Worm (Caenorhabditis elegans) whole organism, mixed stage, embryonic: ENCODE data around the gene kbp-2.

Source experiments
- M03D4.4 ChIP-seq: sonication (generic microtip); optimal IDR thresholded peaks from 2 replicates; lab custom pipeline; 2017; ENCODE audit warnings: mild to moderate bottlenecking, missing genetic modification characterization, missing compliant biosample characterization
- bed-3 ChIP-seq: fragments of 200-800 bp; sonication (Bioruptor generic); optimal IDR thresholded peaks from 3 replicates; lab custom pipeline; 2018; ENCODE audit warnings: mild to moderate bottlenecking, missing genetic modification characterization, moderate library complexity, missing compliant biosample characterization
- blmp-1 ChIP-seq: fragments of 150-350 bp; optimal IDR thresholded peaks from 2 replicates; lab custom pipeline; 2014; ENCODE audit warnings: missing biosample characterization, missing genetic modification characterization
- ceh-43 ChIP-seq: fragments of 200-800 bp; sonication (Bioruptor generic); optimal IDR thresholded peaks from 2 replicates; lab custom pipeline; 2018; ENCODE audit warnings: mild to moderate bottlenecking, missing genetic modification characterization, moderate library complexity, missing compliant biosample characterization
- ceh-83 ChIP-seq: fragments of 200-800 bp; sonication (Bioruptor generic); optimal IDR thresholded peaks from 2 replicates; lab custom pipeline; 2018; ENCODE audit warnings: mild to moderate bottlenecking, missing genetic modification characterization, missing compliant biosample characterization
- ces-1 ChIP-seq: fragments of 150-350 bp; optimal IDR thresholded peaks from 2 replicates; lab custom pipeline; 2014; ENCODE audit warnings: missing biosample characterization, missing genetic modification reagents, missing genetic modification characterization
- cnd-1 ChIP-seq: fragments of 200-800 bp; sonication (Bioruptor generic); optimal IDR thresholded peaks from 2 replicates; lab custom pipeline; 2018; ENCODE audit warnings: mild to moderate bottlenecking, missing genetic modification characterization, missing compliant biosample characterization
- drap-1 ChIP-seq: fragments of 200-800 bp; sonication (Bioruptor generic); optimal IDR thresholded peaks from 3 replicates; lab custom pipeline; 2018; ENCODE audit warnings: mild to moderate bottlenecking, missing genetic modification characterization, missing compliant biosample characterization
- elt-1 ChIP-seq: sonication (generic microtip); optimal IDR thresholded peaks from 2 replicates; lab custom pipeline; 2017; ENCODE audit warnings: missing genetic modification characterization, mild to moderate bottlenecking, missing compliant biosample characterization, antibody characterized with exemption, moderate library complexity, borderline replicate concordance; ENCODE audit not compliant: insufficient read depth
- elt-3 ChIP-seq: fragments of 150-350 bp; optimal IDR thresholded peaks from 2 replicates; lab custom pipeline; 2014; ENCODE audit warnings: missing biosample characterization, missing genetic modification characterization
- flh-1 ChIP-seq: fragments of 200-800 bp; sonication (Bioruptor generic); optimal IDR thresholded peaks from 2 replicates; lab custom pipeline; 2018; ENCODE audit warnings: mild to moderate bottlenecking, missing genetic modification characterization, moderate library complexity, missing compliant biosample characterization
- ham-2 ChIP-seq: fragments of 200-800 bp; sonication (Bioruptor generic); optimal IDR thresholded peaks from 2 replicates; lab custom pipeline; 2018; ENCODE audit warnings: mild to moderate bottlenecking, missing genetic modification characterization, missing compliant biosample characterization
- hlh-1 ChIP-seq: fragments of 150-350 bp; optimal IDR thresholded peaks from 2 replicates; lab custom pipeline; 2014; ENCODE audit warnings: missing biosample characterization, missing genetic modification reagents, missing genetic modification characterization
- lin-13 ChIP-seq: fragments of 150-350 bp; optimal IDR thresholded peaks from 2 replicates; lab custom pipeline; 2014; ENCODE audit warnings: missing biosample characterization, missing genetic modification characterization
- lin-32 ChIP-seq: fragments of 200-800 bp; sonication (Bioruptor generic); optimal IDR thresholded peaks from 2 replicates; lab custom pipeline; 2018; ENCODE audit warnings: mild to moderate bottlenecking, missing genetic modification characterization, missing compliant biosample characterization
- mep-1 ChIP-seq: fragments of 150-350 bp; optimal IDR thresholded peaks from 2 replicates; lab custom pipeline; 2017; ENCODE audit warnings: missing biosample characterization, missing genetic modification reagents, missing genetic modification characterization, inconsistent platforms
- mls-2 ChIP-seq: sonication (generic microtip); optimal IDR thresholded peaks from 2 replicates; lab custom pipeline; 2016; ENCODE audit warnings: mild to moderate bottlenecking, missing genetic modification characterization, moderate library complexity, missing compliant biosample characterization
- nhr-12 ChIP-seq: fragments of 150-350 bp; optimal IDR thresholded peaks from 2 replicates; lab custom pipeline; 2014; ENCODE audit warnings: missing biosample characterization, missing genetic modification characterization
- nhr-2 ChIP-seq: fragments of 150-350 bp; optimal IDR thresholded peaks from 2 replicates; lab custom pipeline; 2014; ENCODE audit warnings: missing biosample characterization, missing genetic modification characterization
- nhr-237 ChIP-seq: fragments of 150-350 bp; optimal IDR thresholded peaks from 2 replicates; lab custom pipeline; 2014; ENCODE audit warnings: missing biosample characterization, missing genetic modification characterization
- nhr-28 ChIP-seq: fragments of 150-350 bp; optimal IDR thresholded peaks from 2 replicates; lab custom pipeline; 2014; ENCODE audit warnings: missing biosample characterization, missing genetic modification characterization
- nhr-76 ChIP-seq: sonication (generic microtip); optimal IDR thresholded peaks from 2 replicates; lab custom pipeline; 2017; ENCODE audit warnings: missing biosample characterization, missing genetic modification characterization
- pha-4 ChIP-seq: fragments of 150-350 bp; optimal IDR thresholded peaks from 2 replicates; lab custom pipeline; 2018; ENCODE audit warnings: missing biosample characterization, missing genetic modification reagents, missing genetic modification characterization
- sem-2 ChIP-seq: fragments of 200-800 bp; sonication (Bioruptor generic); optimal IDR thresholded peaks from 2 replicates; lab custom pipeline; 2018; ENCODE audit warnings: mild to moderate bottlenecking, missing genetic modification characterization, missing compliant biosample characterization
- sptf-1 ChIP-seq: sonication (generic microtip); optimal IDR thresholded peaks from 2 replicates; lab custom pipeline; 2017; ENCODE audit warnings: mild to moderate bottlenecking, missing genetic modification characterization, moderate library complexity, missing compliant biosample characterization
- tbx-8 ChIP-seq: fragments of 200-800 bp; sonication (Bioruptor generic); optimal IDR thresholded peaks from 2 replicates; lab custom pipeline; 2018; ENCODE audit warnings: mild to moderate bottlenecking, missing genetic modification characterization, moderate library complexity, missing compliant biosample characterization
- unc-120 ChIP-seq: sonication (generic microtip); optimal IDR thresholded peaks from 2 replicates; lab custom pipeline; 2017; ENCODE audit warnings: missing genetic modification characterization, missing compliant biosample characterization; ENCODE audit not compliant: poor library complexity, severe bottlenecking
- unc-39 ChIP-seq: fragments of 150-350 bp; optimal IDR thresholded peaks from 2 replicates; lab custom pipeline; 2014; ENCODE audit warnings: missing biosample characterization, missing genetic modification characterization
- unc-62 ChIP-seq: fragments of 150-350 bp; optimal IDR thresholded peaks from 2 replicates; lab custom pipeline; 2014; ENCODE audit warnings: missing biosample characterization, missing genetic modification reagents, missing genetic modification characterization
- zip-8 ChIP-seq: fragments of 150-350 bp; optimal IDR thresholded peaks from 2 replicates; lab custom pipeline; 2014; ENCODE audit warnings: missing biosample characterization, missing genetic modification characterization
- ztf-11 ChIP-seq: fragments of 150-350 bp; optimal IDR thresholded peaks from 2 replicates; lab custom pipeline; 2014; ENCODE audit warnings: missing biosample characterization, missing genetic modification characterization

Gene kbp-2

DNA sequence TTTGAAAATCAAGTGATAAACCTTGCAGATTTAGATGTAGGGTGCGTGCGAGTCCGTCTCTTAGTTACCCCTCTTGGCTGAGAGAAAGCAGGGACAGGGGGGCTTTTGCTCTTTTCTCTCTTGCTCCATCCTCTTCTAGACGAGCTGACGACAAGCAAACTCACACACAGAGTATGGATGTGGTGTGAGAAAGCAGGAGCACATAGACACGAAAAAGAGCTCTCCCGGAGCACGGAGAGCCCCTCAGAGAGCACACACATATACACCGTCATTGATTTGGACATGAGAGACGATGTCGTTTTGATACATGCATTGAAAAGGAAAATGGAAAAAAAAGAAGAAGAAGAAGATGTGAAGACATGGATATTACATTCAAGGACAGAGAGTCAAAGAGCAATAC, 28.0 kb downstream of the kbp-2 start:
- peak; percentile 21 for TF ChIP-seq ces-1
- no peak for TF ChIP-seq elt-3 (tag; lab: Kevin White, UChicago)

DNA sequence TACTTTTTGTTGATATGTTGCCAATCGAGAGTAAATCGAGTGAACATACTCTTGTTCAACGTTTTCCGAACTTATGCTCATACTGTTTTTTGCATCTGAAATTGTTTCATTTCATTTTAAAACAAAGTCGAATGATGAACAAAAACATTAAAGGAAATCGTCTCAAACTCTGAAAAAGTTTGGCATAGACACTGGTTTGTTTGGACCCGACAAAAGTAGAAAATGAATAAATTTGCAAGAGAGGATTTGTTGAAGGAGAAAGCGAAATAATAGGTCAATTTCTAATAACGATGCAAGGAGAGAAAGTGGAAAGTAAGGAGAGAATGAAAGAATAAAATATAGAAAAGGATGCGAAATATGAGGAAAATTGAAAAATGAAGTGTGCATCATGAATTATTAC, 29.0 kb downstream of the kbp-2 start, which contains the start of gene C35D10.12:
TSS of gene C35D10.12 (minus strand) at position 101 of the 400 bp plus-strand sequence.
- TF ChIP-seq unc-62 (GFP tag; lab: Kevin White, UChicago) (no peak), ceh-43 (GFP tag; lab: Kevin White, UChicago) (no peak), unc-120 (tag; lab: Kevin White, UChicago) (no peak), bed-3 (GFP tag; lab: Kevin White, UChicago) (no peak), nhr-28 (no peak), cnd-1 (tag; lab: Kevin White, UChicago) (no peak), nhr-237 (tag; lab: Kevin White, UChicago) (no peak), lin-13 (tag; lab: Kevin White, UChicago) (no peak), ces-1 (no peak), blmp-1 (tag; lab: Kevin White, UChicago) (no peak)

DNA sequence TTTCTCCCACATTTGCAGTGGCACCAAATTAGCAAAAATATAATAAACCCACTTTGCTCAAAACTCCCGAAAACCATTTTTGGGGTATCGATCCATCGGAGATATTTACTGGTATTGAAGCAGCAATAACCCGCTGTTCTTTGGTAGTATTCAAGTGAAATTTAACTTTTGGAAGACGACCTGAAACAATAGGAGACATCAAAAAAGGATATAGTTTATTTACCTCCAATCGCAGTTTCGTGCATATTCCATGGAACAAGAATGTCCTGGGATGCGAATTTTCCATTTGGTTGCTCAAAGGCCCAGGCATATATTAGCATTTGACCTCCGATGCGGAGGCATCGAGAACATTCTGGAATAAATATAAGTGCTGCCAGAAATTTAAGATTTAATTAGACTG, 30.3 kb downstream of the kbp-2 start:
- TF ChIP-seq mep-1 (tag; lab: Kevin White, UChicago) (no peak), ceh-83 (GFP tag; lab: Kevin White, UChicago) (no peak), zip-8 (no peak), nhr-12 (tag; lab: Kevin White, UChicago) (no peak), lin-32 (GFP tag; lab: Kevin White, UChicago) (no peak), ceh-43 (GFP tag; lab: Kevin White, UChicago) (no peak), nhr-2 (tag; lab: Kevin White, UChicago) (no peak), cnd-1 (tag; lab: Kevin White, UChicago) (no peak), nhr-76 (tag; lab: Kevin White, UChicago) (no peak)

DNA sequence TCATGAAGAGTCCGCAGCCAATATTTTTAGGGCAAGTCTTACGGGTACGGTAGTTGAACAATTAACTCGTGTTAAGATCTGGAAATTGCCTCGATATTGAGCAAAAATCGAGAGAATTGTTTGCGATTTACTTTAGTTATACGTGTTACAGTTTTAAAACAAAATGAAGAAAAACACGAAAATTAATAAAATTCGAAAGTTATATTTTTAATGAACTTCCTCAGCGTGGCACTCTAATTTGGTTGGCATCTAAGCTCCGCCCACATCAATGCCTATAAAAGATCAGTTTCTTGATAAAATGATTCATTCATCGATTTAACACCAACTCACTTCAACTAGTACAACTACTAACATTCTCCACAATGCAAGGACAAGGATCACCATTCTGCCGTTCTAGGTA, 33.2 kb downstream of the kbp-2 start, which contains the start of gene gipc-1:
TSS of gene gipc-1 (plus strand) at position 301 of the 400 bp plus-strand sequence.
- TF ChIP-seq drap-1 (no peak), elt-1 (tag; lab: Kevin White, UChicago) (no peak), lin-13 (tag; lab: Kevin White, UChicago) (no peak), sem-2 (GFP tag; lab: Kevin White, UChicago) (no peak), bed-3 (GFP tag; lab: Kevin White, UChicago) (no peak), ces-1 (no peak), flh-1 (GFP tag; lab: Kevin White, UChicago) (no peak), unc-39 (tag; lab: Kevin White, UChicago) (no peak), ztf-11 (tag; lab: Kevin White, UChicago) (no peak), unc-120 (tag; lab: Kevin White, UChicago) (no peak), sptf-1 (no peak), nhr-237 (tag; lab: Kevin White, UChicago) (no peak)

DNA sequence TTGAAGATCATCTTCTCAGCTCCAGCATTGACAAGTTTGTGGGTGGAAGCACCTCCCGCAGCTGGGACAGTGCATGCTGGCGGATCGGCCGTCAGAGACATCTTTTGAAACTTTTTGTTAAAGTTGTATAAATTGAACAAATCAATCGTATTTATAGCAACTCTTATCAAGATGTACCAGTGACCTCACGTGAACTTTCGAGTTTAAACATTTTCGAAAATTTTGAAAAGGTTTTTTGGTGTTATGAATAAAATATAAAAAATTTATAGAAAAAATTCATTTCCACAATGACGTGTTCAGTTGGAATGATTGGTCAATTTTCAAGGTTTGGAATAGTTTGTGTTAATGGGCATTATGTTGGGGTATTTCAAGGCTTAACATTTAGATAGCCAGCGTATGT, 35.0 kb downstream of the kbp-2 start, which contains the start of the genes msd-4 and C35D10.3:
TSS of gene msd-4 (minus strand) at position 101 of the 400 bp plus-strand sequence.
TSS of gene C35D10.3 (plus strand) at position 279 of the 400 bp plus-strand sequence.
- TF ChIP-seq hlh-1 (tag; lab: Kevin White, UChicago) = no peak
- no peak for TF ChIP-seq tbx-8 (GFP tag; lab: Kevin White, UChicago)
- no peak for TF ChIP-seq nhr-76 (tag; lab: Kevin White, UChicago)
- TF ChIP-seq ham-2 (GFP tag; lab: Kevin White, UChicago) = no peak
- TF ChIP-seq pha-4 (tag; lab: Kevin White, UChicago) = no peak
- TF ChIP-seq M03D4.4 = no peak
- no peak for TF ChIP-seq unc-120 (tag; lab: Kevin White, UChicago)
- TF ChIP-seq drap-1 = no peak
- TF ChIP-seq sem-2 (GFP tag; lab: Kevin White, UChicago) = no peak
- no peak for TF ChIP-seq mls-2
- no peak for TF ChIP-seq blmp-1 (tag; lab: Kevin White, UChicago)
- TF ChIP-seq nhr-12 (tag; lab: Kevin White, UChicago) = no peak
- no peak for TF ChIP-seq nhr-28
- no peak for TF ChIP-seq bed-3 (GFP tag; lab: Kevin White, UChicago)
- no peak for TF ChIP-seq unc-62 (GFP tag; lab: Kevin White, UChicago)
